Worm (Caenorhabditis elegans): ENCODE results near the gene F26F2.3.

Gene F26F2.3

DNA sequence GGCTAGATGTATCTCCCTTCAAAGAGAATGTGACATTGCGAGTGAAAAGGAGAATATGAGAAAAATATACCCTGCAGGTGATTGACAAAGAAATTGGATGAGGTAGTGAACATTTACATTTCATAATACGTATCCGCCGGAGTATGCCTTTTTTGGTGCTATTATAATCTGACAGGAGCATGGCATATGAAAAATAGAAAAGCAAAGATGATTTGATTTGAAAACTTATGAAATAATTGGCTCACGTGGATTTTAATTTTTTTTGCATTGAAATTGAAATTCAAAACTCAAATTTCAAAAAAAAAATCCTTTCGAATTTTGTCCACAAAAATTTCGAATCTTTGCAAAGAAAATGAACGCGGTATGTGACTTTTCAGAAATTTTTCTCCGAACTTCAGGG, 36.7 kb upstream of the F26F2.3 start, which contains the start of gene ttr-11:
Gene ttr-11, plus strand, starts transcription at position 301 of the 400 bp plus-strand sequence.
- TF ChIP-seq ceh-83 (GFP tag; optimal IDR thresholded peaks at IDR 0.05) (no peak), snpc-4 (tag; optimal IDR thresholded peaks at IDR 0.05) (no peak), zip-8 (tag; optimal IDR thresholded peaks at IDR 0.05) (no peak), nhr-12 (tag; optimal IDR thresholded peaks at IDR 0.05) (no peak), drap-1 (GFP tag; optimal IDR thresholded peaks at IDR 0.05) (no peak), mls-2 (tag; optimal IDR thresholded peaks at IDR 0.05) (no peak), lin-13 (tag; optimal IDR thresholded peaks at IDR 0.05) (no peak), unc-39 (tag; optimal IDR thresholded peaks at IDR 0.05) (no peak), ham-2 (GFP tag; optimal IDR thresholded peaks at IDR 0.05) (no peak), mab-5 (tag; optimal IDR thresholded peaks at IDR 0.05) (no peak), blmp-1 (tag; optimal IDR thresholded peaks at IDR 0.05) (no peak)

DNA sequence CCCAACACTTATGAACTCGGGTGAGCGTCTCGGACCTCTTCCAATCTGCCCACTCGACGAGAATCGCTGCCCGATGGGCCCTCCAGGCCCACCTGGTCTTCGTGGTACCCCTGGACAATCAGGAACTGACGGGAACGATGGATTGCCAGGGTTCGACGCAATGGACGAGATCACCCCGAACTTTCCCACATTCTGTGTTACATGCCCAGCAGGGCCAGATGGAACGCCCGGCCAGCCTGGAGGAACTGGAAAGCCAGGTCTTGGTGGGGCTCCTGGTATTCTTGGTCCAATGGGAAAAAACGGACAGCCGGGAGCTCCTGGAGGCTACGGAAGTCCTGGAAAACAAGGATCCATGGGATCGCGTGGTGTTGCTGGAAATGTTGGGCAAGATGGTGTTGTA, 34.4 kb upstream of the F26F2.3 start:
- TF ChIP-seq hlh-1 (tag; optimal IDR thresholded peaks at IDR 0.05) (no peak), unc-120 (tag; optimal IDR thresholded peaks at IDR 0.05; ENCODE audit: poor library complexity, severe bottlenecking) (no peak), tbx-8 (GFP tag; optimal IDR thresholded peaks at IDR 0.05) (no peak), nhr-28 (tag; optimal IDR thresholded peaks at IDR 0.05) (no peak), lsy-2 (tag; optimal IDR thresholded peaks at IDR 0.05) (no peak), mab-5 (tag; optimal IDR thresholded peaks at IDR 0.05) (no peak), nhr-237 (tag; optimal IDR thresholded peaks at IDR 0.05) (no peak), nhr-76 (tag; optimal IDR thresholded peaks at IDR 0.05) (no peak), unc-62 (GFP tag; optimal IDR thresholded peaks at IDR 0.05) (no peak), lin-13 (tag; optimal IDR thresholded peaks at IDR 0.05) (no peak), lin-32 (GFP tag; optimal IDR thresholded peaks at IDR 0.05) (no peak), sptf-1 (tag; optimal IDR thresholded peaks at IDR 0.05) (no peak), unc-39 (tag; optimal IDR thresholded peaks at IDR 0.05) (no peak), ceh-39 (tag; optimal IDR thresholded peaks at IDR 0.05) (no peak), ceh-43 (GFP tag; optimal IDR thresholded peaks at IDR 0.05) (no peak), elt-1 (tag; optimal IDR thresholded peaks at IDR 0.05; ENCODE audit: borderline replicate concordance, insufficient read depth) (no peak), drap-1 (GFP tag; optimal IDR thresholded peaks at IDR 0.05) (no peak), ceh-83 (GFP tag; optimal IDR thresholded peaks at IDR 0.05) (no peak), ztf-11 (tag; optimal IDR thresholded peaks at IDR 0.05) (no peak)

DNA sequence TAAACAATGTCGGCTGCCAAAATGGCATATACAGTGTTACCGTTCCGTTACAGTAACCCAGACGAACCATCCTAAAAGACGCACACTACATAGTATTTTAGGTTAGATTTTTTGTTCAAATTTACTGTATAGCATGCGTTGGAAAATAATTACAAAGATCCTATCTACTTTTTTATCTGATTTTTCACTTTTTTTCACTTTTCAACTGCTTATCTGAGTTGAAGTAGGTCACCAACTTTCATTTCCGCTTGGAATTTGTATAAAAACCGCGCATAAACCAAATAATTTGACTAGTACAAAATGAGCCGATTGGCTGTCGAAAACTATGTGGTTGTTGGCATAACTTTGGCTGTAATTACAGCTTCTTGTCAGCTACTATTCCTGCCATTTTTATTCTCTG, 33.4 kb upstream of the F26F2.3 start, which contains the start of gene col-163:
Gene col-163, plus strand, starts transcription at position 301 of the 400 bp plus-strand sequence.
- TF ChIP-seq ceh-39 (tag; optimal IDR thresholded peaks at IDR 0.05) (no peak), mab-5 (tag; optimal IDR thresholded peaks at IDR 0.05) (no peak), mep-1 (tag; optimal IDR thresholded peaks at IDR 0.05) (no peak), drap-1 (GFP tag; optimal IDR thresholded peaks at IDR 0.05) (no peak), ces-1 (GFP tag; optimal IDR thresholded peaks at IDR 0.05) (no peak), nhr-237 (tag; optimal IDR thresholded peaks at IDR 0.05) (no peak), nhr-76 (tag; optimal IDR thresholded peaks at IDR 0.05) (no peak), flh-1 (GFP tag; optimal IDR thresholded peaks at IDR 0.05) (no peak), mls-2 (tag; optimal IDR thresholded peaks at IDR 0.05) (no peak), elt-3 (tag; optimal IDR thresholded peaks at IDR 0.05) (no peak), M03D4.4 (tag; optimal IDR thresholded peaks at IDR 0.05) (no peak), zip-8 (tag; optimal IDR thresholded peaks at IDR 0.05) (no peak)

DNA sequence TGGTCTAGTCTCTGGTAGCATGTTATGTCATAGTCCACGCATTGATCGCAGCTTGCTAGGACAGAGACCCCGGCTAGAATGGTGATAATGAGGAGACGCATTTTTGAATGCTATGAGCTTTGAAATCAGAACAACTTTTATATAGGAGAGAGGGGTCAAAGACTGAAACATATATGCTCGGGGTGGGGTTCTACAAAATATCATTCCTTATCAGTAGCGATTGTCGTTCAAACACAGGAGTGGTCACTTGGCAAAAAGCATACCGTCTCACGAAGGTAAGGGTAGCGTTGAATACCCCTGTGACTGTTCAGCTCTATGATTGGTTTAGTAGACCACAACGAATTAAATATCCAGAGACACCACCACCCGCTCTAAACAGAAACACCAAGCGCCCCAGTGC, 30.7 kb upstream of the F26F2.3 start, which contains the start of gene F46B3.1:
Gene F46B3.1, minus strand, starts transcription at position 101 of the 400 bp plus-strand sequence.
- TF ChIP-seq lsy-2 (tag; optimal IDR thresholded peaks at IDR 0.05) (no peak), unc-39 (tag; optimal IDR thresholded peaks at IDR 0.05) (no peak), mab-5 (tag; optimal IDR thresholded peaks at IDR 0.05) (no peak), zip-8 (tag; optimal IDR thresholded peaks at IDR 0.05) (no peak), lin-32 (GFP tag; optimal IDR thresholded peaks at IDR 0.05) (no peak), cnd-1 (tag; optimal IDR thresholded peaks at IDR 0.05) (no peak), flh-1 (GFP tag; optimal IDR thresholded peaks at IDR 0.05) (no peak), nhr-28 (tag; optimal IDR thresholded peaks at IDR 0.05) (no peak), lin-13 (tag; optimal IDR thresholded peaks at IDR 0.05) (no peak), elt-1 (tag; optimal IDR thresholded peaks at IDR 0.05; ENCODE audit: borderline replicate concordance, insufficient read depth) (no peak), bed-3 (GFP tag; optimal IDR thresholded peaks at IDR 0.05) (no peak), ztf-11 (tag; optimal IDR thresholded peaks at IDR 0.05) (no peak), mls-2 (tag; optimal IDR thresholded peaks at IDR 0.05) (no peak), drap-1 (GFP tag; optimal IDR thresholded peaks at IDR 0.05) (no peak), nhr-2 (tag; optimal IDR thresholded peaks at IDR 0.05) (no peak)

Data from whole organism, mixed stage, embryonic.